Worm (Caenorhabditis elegans): ENCODE results near the gene ets-6.

ce11 chrV:7539015-7539414 is 41.3 kb downstream of the ets-6 start, which contains the start of gene srh-268:
- TF ChIP-seq nhr-28 (tag; optimal IDR thresholded peaks at IDR 0.05) = no peak
- no peak for TF ChIP-seq nhr-11 (tag; optimal IDR thresholded peaks at IDR 0.05)

All from whole organism, L3 larva.